Fruit fly (Drosophila melanogaster): ENCODE measurements around the gene SNCF.

dm6 chr3L:13356084-13356693, 22.2 kb upstream of the SNCF start, which contains the start of gene Nplp2:
- no peak for TF ChIP-seq psq (optimal IDR thresholded peaks at IDR 0.05)
- no peak for TF ChIP-seq usp (GFP tag; optimal IDR thresholded peaks at IDR 0.05)

Measured in whole organism.